Fruit fly (Drosophila melanogaster) whole organism, embryonic: ENCODE results near the gene tw.

ENCODE experiments used
- Atf-2 ChIP-seq: fragments of 200-800 bp; sonication (Bioruptor generic); optimal IDR thresholded peaks from 2 replicates; lab custom pipeline; 2016; ENCODE audit warnings: missing biosample characterization, missing genetic modification characterization
- Awh ChIP-seq: fragments of 200-800 bp; sonication (Bioruptor generic); IDR thresholded peaks from 2 replicates; pipeline ENCODE4, ENCODE4 v1.3.6; 2022; ENCODE audit warnings: missing biosample characterization, missing genetic modification characterization
- Blimp-1 ChIP-seq: fragments of 200-800 bp; sonication (Bioruptor generic); optimal IDR thresholded peaks from 3 replicates; lab custom pipeline; 2018; ENCODE audit warnings: missing biosample characterization, missing genetic modification characterization, mild to moderate bottlenecking, moderate library complexity, missing genetic modification reagents
- CG10274 ChIP-seq: fragments of 200-800 bp; sonication (Bioruptor generic); optimal IDR thresholded peaks from 3 replicates; lab custom pipeline; 2017; ENCODE audit warnings: missing biosample characterization, mild to moderate bottlenecking, missing genetic modification characterization
- CG10366 ChIP-seq: fragments of 200-800 bp; sonication (Bioruptor generic); IDR thresholded peaks from 2 replicates; pipeline ENCODE4 v1.3.6; 2022; ENCODE audit warnings: missing biosample characterization, missing genetic modification characterization
- CG10431 ChIP-seq: fragments of 200-800 bp; sonication (Bioruptor generic); optimal IDR thresholded peaks from 3 replicates; lab custom pipeline; 2018; ENCODE audit warnings: missing biosample characterization, mild to moderate bottlenecking, missing genetic modification characterization
- CG10979 ChIP-seq: fragments of 200-800 bp; sonication (Bioruptor generic); optimal IDR thresholded peaks from 2 replicates; lab custom pipeline; 2018; ENCODE audit warnings: missing biosample characterization, mild to moderate bottlenecking, missing genetic modification characterization, moderate library complexity
- CG12219 ChIP-seq: fragments of 200-800 bp; sonication (Bioruptor generic); optimal IDR thresholded peaks from 3 replicates; lab custom pipeline; 2018; ENCODE audit warnings: missing biosample characterization, mild to moderate bottlenecking, missing genetic modification characterization
- CG14050 ChIP-seq: fragments of 200-800 bp; sonication (Bioruptor generic); IDR thresholded peaks from 3 replicates; pipeline ENCODE4 v1.3.6; 2022; ENCODE audit warnings: missing biosample characterization, missing genetic modification characterization
- CG14860 ChIP-seq: fragments of 200-800 bp; sonication (Bioruptor generic); IDR thresholded peaks from 3 replicates; pipeline ENCODE4 v1.3.6; 2022; ENCODE audit warnings: missing biosample characterization, missing genetic modification characterization; ENCODE audit not compliant: partially characterized antibody
- CG1647 ChIP-seq: fragments of 200-800 bp; sonication (Bioruptor generic); optimal IDR thresholded peaks from 3 replicates; lab custom pipeline; 2016; ENCODE audit warnings: missing biosample characterization, missing genetic modification characterization
- CG16863 ChIP-seq: fragments of 200-800 bp; sonication (Bioruptor generic); optimal IDR thresholded peaks from 3 replicates; lab custom pipeline; 2016; ENCODE audit warnings: missing biosample characterization, missing genetic modification characterization
- CG17568 ChIP-seq: fragments of 200-800 bp; sonication (Bioruptor generic); optimal IDR thresholded peaks from 2 replicates; lab custom pipeline; 2018; ENCODE audit warnings: missing biosample characterization, mild to moderate bottlenecking, missing genetic modification characterization, moderate library complexity
- CG18599 ChIP-seq: fragments of 200-800 bp; sonication (Bioruptor generic); optimal IDR thresholded peaks from 3 replicates; lab custom pipeline; 2017; ENCODE audit warnings: missing biosample characterization, missing genetic modification characterization, mild to moderate bottlenecking, moderate library complexity, missing genetic modification reagents
- CG2116 ChIP-seq: fragments of 200-800 bp; sonication (Bioruptor generic); optimal IDR thresholded peaks from 3 replicates; lab custom pipeline; 2018; ENCODE audit warnings: missing biosample characterization, mild to moderate bottlenecking, missing genetic modification characterization
- CG2120 ChIP-seq: fragments of 200-800 bp; sonication (Bioruptor generic); optimal IDR thresholded peaks from 3 replicates; lab custom pipeline; 2016; ENCODE audit warnings: missing biosample characterization, missing genetic modification characterization
- CG2889 ChIP-seq: fragments of 200-800 bp; sonication (Bioruptor generic); IDR thresholded peaks from 3 replicates; pipeline ENCODE4 v1.3.6; 2022; ENCODE audit warnings: missing biosample characterization, missing genetic modification characterization
- CG3281 ChIP-seq: fragments of 200-800 bp; sonication (Bioruptor generic); optimal IDR thresholded peaks from 3 replicates; lab custom pipeline; 2017; ENCODE audit warnings: missing biosample characterization, mild to moderate bottlenecking, missing genetic modification characterization
- CG4282 ChIP-seq: fragments of 200-800 bp; sonication (Bioruptor generic); optimal IDR thresholded peaks from 2 replicates; lab custom pipeline; 2016; ENCODE audit warnings: missing biosample characterization, missing genetic modification characterization
- CG4360 ChIP-seq: fragments of 200-800 bp; sonication (Bioruptor generic); IDR thresholded peaks from 2 replicates; pipeline ENCODE4 v1.3.6; 2022; ENCODE audit warnings: missing biosample characterization, missing genetic modification characterization
- CG4707 ChIP-seq: fragments of 200-800 bp; sonication (Bioruptor generic); optimal IDR thresholded peaks from 2 replicates; lab custom pipeline; 2018; ENCODE audit warnings: missing biosample characterization, mild to moderate bottlenecking, missing genetic modification characterization, moderate library complexity
- CG6854 ChIP-seq: fragments of 200-800 bp; sonication (Bioruptor generic); optimal IDR thresholded peaks from 3 replicates; lab custom pipeline; 2017; ENCODE audit warnings: missing biosample characterization, mild to moderate bottlenecking, missing genetic modification characterization
- CG8388 ChIP-seq: fragments of 200-800 bp; sonication (Bioruptor generic); optimal IDR thresholded peaks from 2 replicates; lab custom pipeline; 2019; ENCODE audit warnings: missing biosample characterization, mild to moderate bottlenecking, missing genetic modification characterization, moderate library complexity
- CG8765 ChIP-seq: fragments of 200-800 bp; sonication (Bioruptor generic); IDR thresholded peaks from 2 replicates; pipeline ENCODE4 v1.3.6; 2022; ENCODE audit warnings: missing biosample characterization, missing genetic modification characterization
- CG9437 ChIP-seq: fragments of 200-800 bp; sonication (Bioruptor generic); optimal IDR thresholded peaks from 2 replicates; lab custom pipeline; 2018; ENCODE audit warnings: missing biosample characterization, mild to moderate bottlenecking, missing genetic modification characterization
- CHES-1-like ChIP-seq: fragments of 200-800 bp; sonication (Bioruptor generic); optimal IDR thresholded peaks from 2 replicates; lab custom pipeline; 2016; ENCODE audit warnings: missing biosample characterization, missing genetic modification characterization
- Chrac-16 ChIP-seq: fragments of 200-800 bp; sonication (Bioruptor generic); optimal IDR thresholded peaks from 3 replicates; lab custom pipeline; 2016; ENCODE audit warnings: missing biosample characterization, missing genetic modification characterization
- Dek ChIP-seq: fragments of 200-800 bp; sonication (Bioruptor generic); optimal IDR thresholded peaks from 3 replicates; lab custom pipeline; 2019; ENCODE audit warnings: missing biosample characterization, mild to moderate bottlenecking, missing genetic modification characterization, moderate library complexity
- Ets65A ChIP-seq: fragments of 200-800 bp; sonication (Bioruptor generic); peaks from one replicate; lab custom pipeline; 2016; ENCODE audit warnings: missing biosample characterization, missing genetic modification characterization
- Ets97D ChIP-seq: fragments of 200-800 bp; sonication (Bioruptor generic); optimal IDR thresholded peaks from 3 replicates; lab custom pipeline; 2016; ENCODE audit warnings: missing biosample characterization, missing genetic modification characterization
- HLH3B ChIP-seq: fragments of 200-800 bp; sonication (Bioruptor generic); IDR thresholded peaks from 2 replicates; pipeline ENCODE4 v1.3.6; 2022; ENCODE audit warnings: missing biosample characterization, missing genetic modification characterization
- Lim3 ChIP-seq: fragments of 200-800 bp; sonication (Bioruptor generic); IDR thresholded peaks from 2 replicates; pipeline ENCODE4 v1.3.6; 2022; ENCODE audit warnings: missing biosample characterization, missing genetic modification characterization
- MTF-1 ChIP-seq: fragments of 200-800 bp; sonication (Bioruptor generic); optimal IDR thresholded peaks from 2 replicates; lab custom pipeline; 2018; ENCODE audit warnings: missing biosample characterization, mild to moderate bottlenecking, missing genetic modification characterization, borderline replicate concordance
- Mrtf ChIP-seq: fragments of 200-800 bp; sonication (Bioruptor generic); IDR thresholded peaks from 3 replicates; pipeline ENCODE4 v1.3.6; 2022; ENCODE audit warnings: missing biosample characterization, missing genetic modification characterization
- Ravus ChIP-seq: fragments of 200-800 bp; sonication (Bioruptor generic); IDR thresholded peaks from 2 replicates; pipeline ENCODE4 v1.3.6; 2022; ENCODE audit warnings: missing biosample characterization, missing genetic modification characterization
- Sin3A ChIP-seq: fragments of >200 bp; optimal IDR thresholded peaks from 2 replicates; lab custom pipeline; 2018
- Sox102F ChIP-seq: fragments of 200-800 bp; sonication (Bioruptor generic); optimal IDR thresholded peaks from 2 replicates; lab custom pipeline; 2018; ENCODE audit warnings: missing biosample characterization, mild to moderate bottlenecking, missing genetic modification characterization, moderate library complexity
- Taf1 ChIP-seq: fragments of 200-800 bp; sonication (Bioruptor generic); IDR thresholded peaks from 2 replicates; pipeline ENCODE4 v1.3.6; 2022; ENCODE audit warnings: missing biosample characterization, missing genetic modification characterization
- cad ChIP-seq: fragments of >200 bp; optimal IDR thresholded peaks from 2 replicates; lab custom pipeline; 2017; ENCODE audit warnings: missing biosample characterization, missing genetic modification characterization
- chinmo ChIP-seq: fragments of 200-800 bp; sonication (Bioruptor generic); IDR thresholded peaks from 4 replicates; pipeline ENCODE4 v1.3.6; 2022; ENCODE audit warnings: missing biosample characterization, missing genetic modification characterization; ENCODE audit not compliant: partially characterized antibody
- corto ChIP-seq: fragments of 200-800 bp; sonication (Bioruptor generic); optimal IDR thresholded peaks from 2 replicates; lab custom pipeline; 2016; ENCODE audit warnings: missing biosample characterization, mild to moderate bottlenecking, missing genetic modification characterization, moderate library complexity
- crc ChIP-seq: fragments of 200-800 bp; sonication (Bioruptor generic); optimal IDR thresholded peaks from 2 replicates; lab custom pipeline; 2016; ENCODE audit warnings: missing biosample characterization, missing genetic modification characterization
- dimm ChIP-seq: fragments of 200-800 bp; sonication (Bioruptor generic); IDR thresholded peaks from 2 replicates; pipeline ENCODE4 v1.3.6; 2022; ENCODE audit warnings: missing biosample characterization, missing genetic modification characterization
- esg ChIP-seq: fragments of 200-800 bp; sonication (Bioruptor generic); conservative IDR thresholded peaks from 2 replicates; pipeline ENCODE4 v1.3.6; 2022; ENCODE audit warnings: missing biosample characterization, missing genetic modification characterization
- gcm2 ChIP-seq: fragments of 200-800 bp; sonication (Bioruptor generic); optimal IDR thresholded peaks from 2 replicates; lab custom pipeline; 2016; ENCODE audit warnings: missing biosample characterization, missing genetic modification characterization
- gfzf ChIP-seq: fragments of 200-800 bp; sonication (Bioruptor generic); optimal IDR thresholded peaks from 2 replicates; lab custom pipeline; 2016; ENCODE audit warnings: missing biosample characterization, mild to moderate bottlenecking, missing genetic modification characterization, moderate library complexity
- lbe ChIP-seq: fragments of 200-800 bp; sonication (Bioruptor generic); optimal IDR thresholded peaks from 2 replicates; lab custom pipeline; 2016; ENCODE audit warnings: missing biosample characterization, mild to moderate bottlenecking, missing genetic modification characterization
- nerfin-2 ChIP-seq: fragments of 200-800 bp; sonication (Bioruptor generic); IDR thresholded peaks from 2 replicates; pipeline ENCODE4 v1.3.6; 2022; ENCODE audit warnings: missing biosample characterization, missing genetic modification characterization; ENCODE audit not compliant: partially characterized antibody
- nom ChIP-seq: fragments of 200-800 bp; sonication (Bioruptor generic); optimal IDR thresholded peaks from 2 replicates; lab custom pipeline; 2017; ENCODE audit warnings: missing biosample characterization, missing genetic modification characterization, mild to moderate bottlenecking, moderate library complexity, missing genetic modification reagents
- stc ChIP-seq: fragments of 200-800 bp; sonication (Bioruptor generic); IDR thresholded peaks from 2 replicates; pipeline ENCODE4 v1.3.6; 2022; ENCODE audit warnings: missing biosample characterization, missing genetic modification characterization
- tup ChIP-seq: fragments of 200-800 bp; sonication (Bioruptor generic); optimal IDR thresholded peaks from 2 replicates; lab custom pipeline; 2016; ENCODE audit warnings: missing biosample characterization, mild to moderate bottlenecking, missing genetic modification characterization, moderate library complexity
- twi ChIP-seq: fragments of 200-800 bp; optimal IDR thresholded peaks from 2 replicates; lab custom pipeline; 2019; ENCODE audit warnings: missing biosample characterization, mild to moderate bottlenecking, missing genetic modification characterization, moderate library complexity
- usp ChIP-seq: fragments of >200 bp; optimal IDR thresholded peaks from 2 replicates; lab custom pipeline; 2017; ENCODE audit warnings: missing biosample characterization, missing genetic modification characterization

tw gene

dm6 chrX:767928-768327, 16.6 kb upstream of the tw start (continued):
- TF ChIP-seq nerfin-2 (no peak), cad (no peak), stc (GFP tag; lab: Robert Waterston, UW) (no peak), CG18599 (GFP tag; lab: Kevin White, UChicago) (peak; percentile 25), CG14050 (no peak), Taf1 (GFP tag; lab: Robert Waterston, UW) (no peak), gfzf (no peak), Ets97D (no peak), CG4707 (GFP tag; lab: Kevin White, UChicago) (no peak), CG16863 (GFP tag; lab: Kevin White, UChicago) (no peak), tup (GFP tag; lab: Kevin White, UChicago) (no peak), MTF-1 (GFP tag; lab: Kevin White, UChicago) (peak; percentile 6), dimm (GFP tag; lab: Robert Waterston, UW) (no peak), HLH3B (no peak), Sox102F (GFP tag; lab: Kevin White, UChicago) (no peak), twi (tag; lab: Kevin White, UChicago) (no peak), CG8765 (GFP tag; lab: Robert Waterston, UW) (no peak), usp (GFP tag; lab: Kevin White, UChicago) (no peak), CG2889 (GFP tag; lab: Robert Waterston, UW) (no peak), Ravus (no peak), corto (no peak), CG6854 (GFP tag; lab: Kevin White, UChicago) (no peak), lbe (peak; percentile 11), CG4282 (GFP tag; lab: Kevin White, UChicago) (no peak), CG4360 (GFP tag; lab: Robert Waterston, UW) (no peak), CHES-1-like (GFP tag; lab: Kevin White, UChicago) (no peak), Lim3 (no peak), CG1647 (GFP tag; lab: Kevin White, UChicago) (no peak), CG8388 (GFP tag; lab: Kevin White, UChicago) (no peak), CG9437 (GFP tag; lab: Kevin White, UChicago) (no peak), esg (GFP tag; lab: Robert Waterston, UW) (no peak), CG10431 (GFP tag; lab: Kevin White, UChicago) (no peak), CG3281 (GFP tag; lab: Kevin White, UChicago) (peak; percentile 29), gcm2 (GFP tag; lab: Kevin White, UChicago) (no peak), CG17568 (GFP tag; lab: Kevin White, UChicago) (no peak), CG2116 (GFP tag; lab: Kevin White, UChicago) (no peak), nom (GFP tag; lab: Kevin White, UChicago) (peak; percentile 60), CG2120 (peak; percentile 5), chinmo (GFP tag; lab: Robert Waterston, UW) (no peak), CG10979 (tag; lab: Kevin White, UChicago) (no peak), Sin3A (lab: Kevin White, UChicago) (no peak), Atf-2 (GFP tag; lab: Kevin White, UChicago) (no peak), Mrtf (no peak), Blimp-1 (GFP tag; lab: Kevin White, UChicago) (no peak), CG10366 (GFP tag; lab: Robert Waterston, UW) (no peak), Ets65A (GFP tag; lab: Kevin White, UChicago) (no peak), crc (GFP tag; lab: Kevin White, UChicago) (no peak), CG10274 (no peak), CG12219 (no peak), Dek (no peak), CG14860 (no peak), Chrac-16 (GFP tag; lab: Kevin White, UChicago) (no peak), Awh (no peak)
